Worm (Caenorhabditis elegans): Measurements from ENCODE around the gene arrd-1.

DNA sequence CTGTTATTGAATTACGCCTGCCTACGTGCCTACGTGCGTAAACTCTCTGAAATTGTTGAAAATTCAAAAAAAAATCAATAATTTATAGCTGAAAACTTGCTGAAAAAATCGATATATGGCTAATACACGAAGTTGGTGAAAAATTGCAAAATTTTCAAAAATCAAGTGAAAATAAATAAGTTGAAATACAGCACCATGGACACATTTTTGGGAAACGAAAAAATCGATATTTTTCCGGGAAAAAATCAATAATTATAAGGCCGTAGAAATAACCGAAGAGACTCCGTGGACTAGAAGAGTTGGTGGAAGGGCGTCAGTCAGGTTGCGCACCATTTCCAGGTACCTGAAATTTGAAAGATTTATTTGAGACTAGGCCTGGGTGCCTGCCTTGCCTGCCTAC, 12.6 kb upstream of the arrd-1 start:
- no peak for TF ChIP-seq mcd-1 (GFP tag; IDR thresholded peaks at IDR 0.05)
- no peak for TF ChIP-seq F55B11.4 (tag; optimal IDR thresholded peaks at IDR 0.05; ENCODE audit: borderline replicate concordance, insufficient read depth)
- no peak for TF ChIP-seq dpff-1 (tag; optimal IDR thresholded peaks at IDR 0.05)
- TF ChIP-seq Y53F4B.3 (GFP tag; IDR thresholded peaks at IDR 0.05), result no peak
- no peak for TF ChIP-seq madf-8 (GFP tag; conservative IDR thresholded peaks at IDR 0.05)
- TF ChIP-seq madf-6 (GFP tag; IDR thresholded peaks at IDR 0.05), result no peak
- TF ChIP-seq hmg-20 (GFP tag; IDR thresholded peaks at IDR 0.05), result no peak
- TF ChIP-seq snpc-4 (GFP tag; optimal IDR thresholded peaks at IDR 0.05), result no peak
- TF ChIP-seq snpc-4 (tag; optimal IDR thresholded peaks at IDR 0.05), result no peak
